Fruit fly (Drosophila melanogaster) whole organism, embryonic: ENCODE data around the gene Elba2.
A peak's percentile ranks its signal among the peaks of the same experiment; 100 is the strongest.

Experiments used
- CG1024 ChIP-seq: fragments of 200-800 bp; sonication (Bioruptor generic); IDR thresholded peaks from 2 replicates; pipeline ENCODE4 v1.3.6; 2022; ENCODE audit warnings: missing biosample characterization, missing genetic modification characterization
- CG11085 ChIP-seq: fragments of 200-800 bp; sonication (Bioruptor generic); IDR thresholded peaks from 2 replicates; pipeline ENCODE4 v1.3.6; 2022; ENCODE audit warnings: missing biosample characterization, missing genetic modification characterization
- CG15073 ChIP-seq: fragments of 200-800 bp; sonication (Bioruptor generic); optimal IDR thresholded peaks from 2 replicates; lab custom pipeline; 2016; ENCODE audit warnings: missing biosample characterization, missing genetic modification characterization
- CG15514 ChIP-seq: fragments of 200-800 bp; sonication (Bioruptor generic); optimal IDR thresholded peaks from 3 replicates; lab custom pipeline; 2017; ENCODE audit warnings: missing biosample characterization, missing genetic modification characterization, mild to moderate bottlenecking, moderate library complexity, missing genetic modification reagents
- CG17829 ChIP-seq: fragments of 200-800 bp; optimal IDR thresholded peaks from 2 replicates; lab custom pipeline; 2019; ENCODE audit warnings: missing biosample characterization, mild to moderate bottlenecking, missing genetic modification characterization, moderate library complexity
- CG30403 ChIP-seq: fragments of 200-800 bp; sonication (Bioruptor generic); optimal IDR thresholded peaks from 3 replicates; lab custom pipeline; 2016; ENCODE audit warnings: missing biosample characterization, missing genetic modification characterization
- CG3163 ChIP-seq: fragments of 200-800 bp; sonication (Bioruptor generic); optimal IDR thresholded peaks from 3 replicates; lab custom pipeline; 2016; ENCODE audit warnings: missing biosample characterization, missing genetic modification characterization
- CG32772 ChIP-seq: fragments of 200-800 bp; sonication (Bioruptor generic); IDR thresholded peaks from 2 replicates; pipeline ENCODE4 v1.3.6; 2022; ENCODE audit warnings: missing biosample characterization, missing genetic modification characterization
- CG4282 ChIP-seq: fragments of 200-800 bp; sonication (Bioruptor generic); optimal IDR thresholded peaks from 2 replicates; lab custom pipeline; 2016; ENCODE audit warnings: missing biosample characterization, missing genetic modification characterization
- CG4360 ChIP-seq: fragments of 200-800 bp; sonication (Bioruptor generic); IDR thresholded peaks from 2 replicates; pipeline ENCODE4 v1.3.6; 2022; ENCODE audit warnings: missing biosample characterization, missing genetic modification characterization
- CG5180 ChIP-seq: fragments of 200-800 bp; sonication (Bioruptor generic); optimal IDR thresholded peaks from 3 replicates; lab custom pipeline; 2017; ENCODE audit warnings: missing biosample characterization, missing genetic modification characterization, mild to moderate bottlenecking, moderate library complexity, missing genetic modification reagents
- CG7372 ChIP-seq: fragments of 200-800 bp; sonication (Bioruptor generic); IDR thresholded peaks from 2 replicates; pipeline ENCODE4 v1.3.6; 2022; ENCODE audit warnings: missing biosample characterization, missing genetic modification characterization
- CG9609 ChIP-seq: fragments of 200-800 bp; sonication (Bioruptor generic); optimal IDR thresholded peaks from 3 replicates; lab custom pipeline; 2016; ENCODE audit warnings: missing biosample characterization, missing genetic modification characterization
- CoRest ChIP-seq: fragments of 200-800 bp; sonication (Bioruptor generic); optimal IDR thresholded peaks from 3 replicates; lab custom pipeline; 2018; ENCODE audit warnings: missing biosample characterization, mild to moderate bottlenecking, missing genetic modification characterization, moderate library complexity
- Dad ChIP-seq: fragments of 200-800 bp; sonication (Bioruptor generic); optimal IDR thresholded peaks from 3 replicates; lab custom pipeline; 2016; ENCODE audit warnings: missing biosample characterization, missing genetic modification characterization
- Dek ChIP-seq: fragments of 200-800 bp; sonication (Bioruptor generic); optimal IDR thresholded peaks from 3 replicates; lab custom pipeline; 2019; ENCODE audit warnings: missing biosample characterization, mild to moderate bottlenecking, missing genetic modification characterization, moderate library complexity
- Dfd ChIP-seq, 2 experiments: fragments of >200 bp; optimal IDR thresholded peaks; 2 replicates each; lab custom pipeline; 2017; ENCODE audit warnings: missing biosample characterization in 2 of 2, missing genetic modification characterization in 2 of 2
- E2f2 ChIP-seq: fragments of 200-800 bp; sonication (Bioruptor generic); IDR thresholded peaks from 2 replicates; pipeline ENCODE4 v1.3.6; 2022; ENCODE audit warnings: missing biosample characterization, missing genetic modification characterization
- Ets97D ChIP-seq: fragments of 200-800 bp; sonication (Bioruptor generic); optimal IDR thresholded peaks from 3 replicates; lab custom pipeline; 2016; ENCODE audit warnings: missing biosample characterization, missing genetic modification characterization
- H15 ChIP-seq: fragments of 200-800 bp; sonication (Bioruptor generic); IDR thresholded peaks from 3 replicates; pipeline ENCODE4 v1.3.6; 2022; ENCODE audit warnings: missing biosample characterization, missing genetic modification characterization
- Hr3 ChIP-seq: fragments of 200-800 bp; sonication (Bioruptor generic); optimal IDR thresholded peaks from 3 replicates; lab custom pipeline; 2016; ENCODE audit warnings: missing biosample characterization, missing genetic modification characterization
- Hsf ChIP-seq: fragments of 200-800 bp; sonication (Bioruptor generic); optimal IDR thresholded peaks from 3 replicates; lab custom pipeline; 2016; ENCODE audit warnings: missing biosample characterization, missing genetic modification characterization
- Jarid2 ChIP-seq: fragments of 200-800 bp; sonication (Bioruptor generic); optimal IDR thresholded peaks from 3 replicates; lab custom pipeline; 2017; ENCODE audit warnings: mild to moderate bottlenecking, missing biosample characterization, missing genetic modification reagents, missing genetic modification characterization
- Mad ChIP-seq: fragments of 200-800 bp; sonication (Bioruptor generic); optimal IDR thresholded peaks from 2 replicates; lab custom pipeline; 2016; ENCODE audit warnings: missing biosample characterization, missing genetic modification characterization
- Ptx1 ChIP-seq: fragments of 200-800 bp; sonication (Bioruptor generic); IDR thresholded peaks from 2 replicates; pipeline ENCODE4 v1.3.6; 2022; ENCODE audit warnings: missing biosample characterization, missing genetic modification characterization
- Trl ChIP-seq, 3 experiments: fragments of >200 bp in 2 of 3; fragments of 200-800 bp in 1 of 3; sonication (Bioruptor generic) in 1 of 3; optimal IDR thresholded peaks; 2 replicates in 1 of 3; 3 replicates in 2 of 3; lab custom pipeline; 2016 to 2017; ENCODE audit warnings: missing biosample characterization in 1 of 3, missing genetic modification characterization in 1 of 3
- Xbp1 ChIP-seq: fragments of 200-800 bp; sonication (Bioruptor generic); optimal IDR thresholded peaks from 3 replicates; lab custom pipeline; 2016; ENCODE audit warnings: missing biosample characterization, mild to moderate bottlenecking, missing genetic modification characterization
- amos ChIP-seq: fragments of 200-800 bp; sonication (Bioruptor generic); IDR thresholded peaks from 2 replicates; pipeline ENCODE4 v1.3.6; 2022; ENCODE audit warnings: missing biosample characterization, missing genetic modification characterization; ENCODE audit not compliant: partially characterized antibody
- bsh ChIP-seq, 2 experiments: fragments of 200-800 bp; sonication (Bioruptor generic); optimal IDR thresholded peaks; 2 replicates each; lab custom pipeline; 2017 to 2018; ENCODE audit warnings: mild to moderate bottlenecking in 2 of 2, missing biosample characterization in 2 of 2, missing genetic modification characterization in 2 of 2, moderate library complexity in 1 of 2
- dm ChIP-seq: fragments of 200-800 bp; sonication (Bioruptor generic); optimal IDR thresholded peaks from 3 replicates; lab custom pipeline; 2016; ENCODE audit warnings: missing biosample characterization, missing genetic modification characterization
- ems ChIP-seq: fragments of 200-800 bp; sonication (Bioruptor generic); optimal IDR thresholded peaks from 3 replicates; lab custom pipeline; 2016; ENCODE audit warnings: missing biosample characterization, missing genetic modification characterization
- fru ChIP-seq: fragments of >200 bp; optimal IDR thresholded peaks from 2 replicates; lab custom pipeline; 2017
- h ChIP-seq: fragments of >200 bp; optimal IDR thresholded peaks from 2 replicates; lab custom pipeline; 2017
- psq ChIP-seq: fragments of 200-800 bp; sonication (Bioruptor generic); optimal IDR thresholded peaks from 2 replicates; lab custom pipeline; 2017; ENCODE audit warnings: missing biosample characterization, missing genetic modification characterization
- pum ChIP-seq: fragments of 200-800 bp; sonication (Bioruptor generic); optimal IDR thresholded peaks from 2 replicates; lab custom pipeline; 2016; ENCODE audit warnings: missing biosample characterization, missing genetic modification characterization
- ranshi ChIP-seq: fragments of 200-800 bp; sonication (Bioruptor generic); IDR thresholded peaks from 2 replicates; pipeline ENCODE4 v1.3.6; 2022; ENCODE audit warnings: missing biosample characterization, missing genetic modification characterization
- sc ChIP-seq, 3 experiments: fragments of >200 bp in 2 of 3; fragments of 200-800 bp in 1 of 3; sonication (Bioruptor generic) in 1 of 3; optimal IDR thresholded peaks; 2 replicates in 2 of 3; 3 replicates in 1 of 3; lab custom pipeline; 2017; ENCODE audit warnings: mild to moderate bottlenecking in 1 of 3, missing biosample characterization in 1 of 3, missing genetic modification characterization in 1 of 3, missing genetic modification reagents in 1 of 3
- slbo ChIP-seq: fragments of 200-800 bp; sonication (Bioruptor generic); IDR thresholded peaks from 2 replicates; pipeline ENCODE4 v1.3.6; 2022; ENCODE audit warnings: missing biosample characterization, missing genetic modification characterization
- stc ChIP-seq: fragments of 200-800 bp; sonication (Bioruptor generic); IDR thresholded peaks from 2 replicates; pipeline ENCODE4 v1.3.6; 2022; ENCODE audit warnings: missing biosample characterization, missing genetic modification characterization
- tll ChIP-seq, 2 experiments: fragments of 200-800 bp in 1 of 2; fragments of >200 bp in 1 of 2; sonication (Bioruptor generic) in 1 of 2; optimal IDR thresholded peaks; 2 replicates each; lab custom pipeline; 2017 to 2019; ENCODE audit warnings: missing biosample characterization in 2 of 2, missing genetic modification characterization in 2 of 2, mild to moderate bottlenecking in 1 of 2, moderate library complexity in 1 of 2
- tna ChIP-seq: fragments of 200-800 bp; sonication (Bioruptor generic); IDR thresholded peaks from 2 replicates; pipeline ENCODE4 v1.3.6; 2022; ENCODE audit warnings: missing biosample characterization, missing genetic modification characterization; ENCODE audit not compliant: partially characterized antibody
- trem ChIP-seq: fragments of 200-800 bp; optimal IDR thresholded peaks from 3 replicates; lab custom pipeline; 2019; ENCODE audit warnings: missing biosample characterization, mild to moderate bottlenecking, missing genetic modification characterization, moderate library complexity

Gene Elba2

DNA sequence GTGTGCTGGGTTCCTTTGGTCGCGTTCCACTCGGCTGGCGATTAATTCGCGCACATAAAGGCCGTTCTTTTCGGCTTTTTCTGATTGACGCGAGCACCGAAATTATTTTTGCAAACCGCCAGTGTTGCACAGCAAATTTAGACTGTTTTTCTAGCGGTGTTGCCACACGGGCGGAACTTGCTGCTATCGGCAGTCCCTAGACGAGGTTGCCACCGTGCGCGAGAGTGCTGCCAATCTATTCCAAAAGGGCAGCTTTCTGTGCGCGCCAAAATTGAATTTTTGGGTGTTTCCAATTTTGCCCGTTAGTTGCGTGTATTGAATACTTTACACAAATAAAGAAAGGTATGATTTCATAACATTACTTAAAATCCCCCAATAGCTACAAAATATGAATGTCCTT lies 7.8 kb downstream of the Elba2 start, which contains the start of gene Drp1 (continued):
- TF ChIP-seq ranshi (GFP tag; lab: Robert Waterston, UW) = 0 out of 2 replicates have a peak, but pooled peaks have one; percentile 49
- peak; percentile 60 for TF ChIP-seq CG17829
- TF ChIP-seq CG4360 (GFP tag; lab: Robert Waterston, UW) = peak; percentile 18; the same call in 1 of the 2 replicates
- TF ChIP-seq E2f2 (GFP tag; lab: Robert Waterston, UW) = peak; percentile 99
- TF ChIP-seq CG30403 (GFP tag; lab: Kevin White, UChicago) = peak; percentile 53
- peak; percentile 61 for TF ChIP-seq Ptx1
- peak; percentile 78 for TF ChIP-seq slbo (GFP tag; lab: Robert Waterston, UW)
- peak; percentile 31 for TF ChIP-seq Dad (GFP tag; lab: Kevin White, UChicago)
- TF ChIP-seq dm (GFP tag; lab: Kevin White, UChicago) = peak; percentile 39
- TF ChIP-seq Dek (tag; lab: Kevin White, UChicago) = no peak
- TF ChIP-seq Hsf = peak; percentile 66
- TF ChIP-seq CG4282 (GFP tag; lab: Kevin White, UChicago) = peak; percentile 64
- peak; percentile 32; the same call in 1 of the 2 replicates for TF ChIP-seq CG7372 (GFP tag; lab: Robert Waterston, UW)
- TF ChIP-seq CG32772 = peak; percentile 37; the same call in 1 of the 2 replicates
- peak; percentile 47 for TF ChIP-seq Hr3
- TF ChIP-seq pum (GFP tag; lab: Kevin White, UChicago) = peak; percentile 53
- TF ChIP-seq CG1024 (GFP tag; lab: Robert Waterston, UW) = no peak
- peak; percentile 57 for TF ChIP-seq Xbp1 (GFP tag; lab: Kevin White, UChicago)
- TF ChIP-seq CoRest (tag; lab: Kevin White, UChicago) = peak; percentile 52
- TF ChIP-seq stc = no peak
- no peak for TF ChIP-seq sc (optimal IDR thresholded peaks at IDR 0.05; lab: Kevin White, UChicago)
- no peak for TF ChIP-seq sc (GFP tag; optimal IDR thresholded peaks at IDR 0.05; lab: Kevin White, UChicago)
- peak; percentile 87 for TF ChIP-seq Ets97D (GFP tag; lab: Kevin White, UChicago)
- peak in 1 of 2 experiments; percentile 18 for TF ChIP-seq bsh (GFP tag; optimal IDR thresholded peaks at IDR 0.05; lab: Kevin White, UChicago)
- TF ChIP-seq CG5180 (GFP tag; lab: Kevin White, UChicago) = no peak
- TF ChIP-seq amos (GFP tag; lab: Robert Waterston, UW) = peak; percentile 83
- no peak for TF ChIP-seq Dfd (GFP tag; optimal IDR thresholded peaks at IDR 0.05; lab: Kevin White, UChicago)
- peak; percentile 17 for TF ChIP-seq CG3163
- peak; percentile 63 for TF ChIP-seq CG9609 (GFP tag; lab: Kevin White, UChicago)
- TF ChIP-seq tna (GFP tag; lab: Robert Waterston, UW) = peak; percentile 58; the same call in 1 of the 2 replicates
- TF ChIP-seq Jarid2 (GFP tag; lab: Kevin White, UChicago) = peak; percentile 25
- peak; percentile 78 for TF ChIP-seq Mad (GFP tag; lab: Kevin White, UChicago)
- no peak for TF ChIP-seq CG15073 (GFP tag; lab: Kevin White, UChicago)
- no peak for TF ChIP-seq psq (GFP tag; lab: Kevin White, UChicago)
- TF ChIP-seq CG15514 (GFP tag; lab: Kevin White, UChicago) = peak; percentile 84
- TF ChIP-seq ems = peak; percentile 58
- no peak for TF ChIP-seq tll (GFP tag; optimal IDR thresholded peaks at IDR 0.05; lab: Kevin White, UChicago)
- TF ChIP-seq h (lab: Kevin White, UChicago) = no peak
- TF ChIP-seq Trl (optimal IDR thresholded peaks at IDR 0.05; lab: Kevin White, UChicago) = no peak
- peak; percentile 65 for TF ChIP-seq Trl (GFP tag; optimal IDR thresholded peaks at IDR 0.05; lab: Kevin White, UChicago)
- peak; percentile 99 for TF ChIP-seq trem (tag; lab: Kevin White, UChicago)

dm6 chr2L:2591569-2591968 lies 14.1 kb downstream of the Elba2 start, which contains the start of gene CG15394:
Gene CG15394, plus strand, starts transcription at chr2L:2591869.
- TF ChIP-seq CG11085 (GFP tag; lab: Robert Waterston, UW) = 0 out of 2 replicates have a peak, but pooled peaks have one; percentile 35
- TF ChIP-seq fru (lab: Kevin White, UChicago) = no peak
- TF ChIP-seq H15 (GFP tag; lab: Robert Waterston, UW) = 0 out of 3 replicates have a peak, but pooled peaks have one; percentile 26
- TF ChIP-seq, all 482 proteins: peak for 2
